Worm (Caenorhabditis elegans) whole organism, L1 larva: ENCODE data around the gene C14A4.7.
A peak's percentile ranks its signal among the peaks of the same experiment; 100 is the strongest.

Source experiments
- C04F5.9 ChIP-seq: sonication (generic microtip); optimal IDR thresholded peaks from 2 replicates; lab custom pipeline; 2016; ENCODE audit warnings: missing genetic modification characterization, missing compliant biosample characterization
- C16A3.4 ChIP-seq: fragments of 150-350 bp; optimal IDR thresholded peaks from 2 replicates; lab custom pipeline; 2014; ENCODE audit warnings: missing biosample characterization, missing genetic modification characterization
- Y116A8C.19 ChIP-seq: sonication (generic microtip); optimal IDR thresholded peaks from 2 replicates; lab custom pipeline; 2016; ENCODE audit warnings: missing compliant biosample characterization, missing genetic modification characterization, borderline replicate concordance
- alr-1 ChIP-seq: fragments of 200-800 bp; sonication (Bioruptor generic); optimal IDR thresholded peaks from 2 replicates; lab custom pipeline; 2018; ENCODE audit warnings: borderline replicate concordance, mild to moderate bottlenecking, missing genetic modification characterization, missing compliant biosample characterization
- ama-1 ChIP-seq: fragments of 150-350 bp; optimal IDR thresholded peaks from 2 replicates; lab custom pipeline; 2014
- blmp-1 ChIP-seq: fragments of 150-350 bp; optimal IDR thresholded peaks from 2 replicates; lab custom pipeline; 2014; ENCODE audit warnings: missing biosample characterization, missing genetic modification characterization
- ceh-63 ChIP-seq: fragments of 200-800 bp; sonication (Bioruptor generic); optimal IDR thresholded peaks from 2 replicates; lab custom pipeline; 2018; ENCODE audit warnings: mild to moderate bottlenecking, missing genetic modification characterization, missing compliant biosample characterization
- ceh-82 ChIP-seq, 3 experiments: fragments of 150-350 bp in 1 of 3; sonication (generic microtip) in 2 of 3; optimal IDR thresholded peaks; 2 replicates each; lab custom pipeline; 2014 to 2017; ENCODE audit warnings: missing biosample characterization in 3 of 3, missing genetic modification characterization in 3 of 3
- ceh-88 ChIP-seq: fragments of 200-800 bp; sonication (Bioruptor generic); IDR thresholded peaks from 2 replicates; pipeline ENCODE4 v1.3.6; 2022; ENCODE audit warnings: missing genetic modification characterization, missing compliant biosample characterization
- ceh-90 ChIP-seq: sonication (generic microtip); optimal IDR thresholded peaks from 2 replicates; lab custom pipeline; 2016; ENCODE audit warnings: missing genetic modification characterization, missing compliant biosample characterization
- efl-1 ChIP-seq, 4 experiments: fragments of 150-350 bp; optimal IDR thresholded peaks in 3 of 4; peaks in 1 of 4; 1 replicate in 1 of 4; 2 replicates in 3 of 4; lab custom pipeline; 2014; ENCODE audit warnings: missing biosample characterization in 2 of 4, missing genetic modification characterization in 2 of 4, missing genetic modification reagents in 2 of 4
- egl-27 ChIP-seq, 2 experiments: fragments of 150-350 bp in 1 of 2; sonication (generic microtip); optimal IDR thresholded peaks; 3 replicates each; lab custom pipeline; 2017 to 2018; ENCODE audit warnings: missing biosample characterization in 2 of 2, missing genetic modification characterization in 2 of 2, missing genetic modification reagents in 2 of 2
- elt-2 ChIP-seq: sonication (generic microtip); optimal IDR thresholded peaks from 2 replicates; lab custom pipeline; 2016; ENCODE audit warnings: missing genetic modification characterization, mild to moderate bottlenecking, inconsistent platforms, missing compliant biosample characterization, missing genetic modification reagents
- fkh-10 ChIP-seq: sonication (generic microtip); optimal IDR thresholded peaks from 2 replicates; lab custom pipeline; 2017; ENCODE audit warnings: missing biosample characterization, missing genetic modification reagents, missing genetic modification characterization
- fkh-4 ChIP-seq: sonication (generic microtip); optimal IDR thresholded peaks from 2 replicates; lab custom pipeline; 2016; ENCODE audit warnings: missing compliant biosample characterization, missing genetic modification characterization, borderline replicate concordance
- grh-1 ChIP-seq: fragments of 200-800 bp; sonication (Bioruptor generic); IDR thresholded peaks from 2 replicates; pipeline ENCODE4 v1.3.6; 2022; ENCODE audit warnings: missing genetic modification reagents, missing genetic modification characterization, missing compliant biosample characterization
- hpl-2 ChIP-seq: fragments of 150-350 bp; optimal IDR thresholded peaks from 2 replicates; lab custom pipeline; 2014; ENCODE audit warnings: missing biosample characterization, missing genetic modification reagents, missing genetic modification characterization
- isw-1 ChIP-seq: fragments of 200-800 bp; sonication (Bioruptor generic); IDR thresholded peaks from 2 replicates; pipeline ENCODE4 v1.3.6; 2022; ENCODE audit warnings: missing genetic modification characterization, missing compliant biosample characterization
- jun-1 ChIP-seq: fragments of 150-350 bp; optimal IDR thresholded peaks from 2 replicates; lab custom pipeline; 2014; ENCODE audit warnings: missing biosample characterization, missing genetic modification reagents, missing genetic modification characterization
- lin-14 ChIP-seq: fragments of 200-800 bp; sonication (Bioruptor generic); optimal IDR thresholded peaks from 2 replicates; lab custom pipeline; 2018; ENCODE audit warnings: mild to moderate bottlenecking, missing genetic modification characterization, moderate library complexity, missing compliant biosample characterization
- lin-15B ChIP-seq: fragments of 150-350 bp; sonication (generic microtip); optimal IDR thresholded peaks from 3 replicates; lab custom pipeline; 2014; ENCODE audit warnings: missing biosample characterization, missing genetic modification characterization
- mdl-1 ChIP-seq, 2 experiments: fragments of 150-350 bp; optimal IDR thresholded peaks; 2 replicates each; lab custom pipeline; 2014 to 2017; ENCODE audit warnings: missing biosample characterization in 2 of 2, missing genetic modification characterization in 2 of 2, inconsistent platforms in 1 of 2
- mef-2 ChIP-seq: fragments of 150-350 bp; optimal IDR thresholded peaks from 2 replicates; lab custom pipeline; 2014; ENCODE audit warnings: missing biosample characterization, missing genetic modification characterization
- nhr-19 ChIP-seq: fragments of 200-800 bp; sonication (Bioruptor generic); conservative IDR thresholded peaks from 2 replicates; pipeline ENCODE4 v1.3.6; 2022; ENCODE audit warnings: missing genetic modification characterization, missing compliant biosample characterization
- nhr-237 ChIP-seq: fragments of 150-350 bp; optimal IDR thresholded peaks from 2 replicates; lab custom pipeline; 2014; ENCODE audit warnings: missing biosample characterization, missing genetic modification characterization
- nhr-28 ChIP-seq: fragments of 150-350 bp; optimal IDR thresholded peaks from 2 replicates; lab custom pipeline; 2014; ENCODE audit warnings: missing biosample characterization, missing genetic modification characterization
- nhr-47 ChIP-seq: sonication (generic microtip); optimal IDR thresholded peaks from 2 replicates; lab custom pipeline; 2016; ENCODE audit warnings: mild to moderate bottlenecking, missing genetic modification characterization, moderate library complexity, missing compliant biosample characterization
- nhr-71 ChIP-seq: sonication (generic microtip); optimal IDR thresholded peaks from 2 replicates; lab custom pipeline; 2016; ENCODE audit warnings: mild to moderate bottlenecking, missing genetic modification characterization, moderate library complexity, missing compliant biosample characterization
- nhr-84 ChIP-seq: sonication (generic microtip); optimal IDR thresholded peaks from 2 replicates; lab custom pipeline; 2017; ENCODE audit warnings: missing biosample characterization, missing genetic modification characterization
- nhr-90 ChIP-seq: sonication (generic microtip); optimal IDR thresholded peaks from 2 replicates; lab custom pipeline; 2016; ENCODE audit warnings: mild to moderate bottlenecking, missing genetic modification characterization, missing compliant biosample characterization; ENCODE audit not compliant: poor library complexity
- pag-3 ChIP-seq: sonication (generic microtip); optimal IDR thresholded peaks from 2 replicates; lab custom pipeline; 2017; ENCODE audit warnings: missing genetic modification characterization, mild to moderate bottlenecking, missing compliant biosample characterization, antibody characterized with exemption, borderline replicate concordance; ENCODE audit not compliant: insufficient read depth
- pax-3 ChIP-seq: fragments of 200-800 bp; sonication (Bioruptor generic); optimal IDR thresholded peaks from 2 replicates; lab custom pipeline; 2018; ENCODE audit warnings: mild to moderate bottlenecking, missing genetic modification characterization, moderate library complexity, missing compliant biosample characterization
- pqm-1 ChIP-seq: sonication (generic microtip); optimal IDR thresholded peaks from 3 replicates; lab custom pipeline; 2017; ENCODE audit warnings: missing biosample characterization, missing genetic modification characterization
- snpc-4 ChIP-seq: fragments of 150-350 bp; optimal IDR thresholded peaks from 2 replicates; lab custom pipeline; 2014; ENCODE audit warnings: missing biosample characterization, missing genetic modification characterization
- snu-23 ChIP-seq: sonication (generic microtip); optimal IDR thresholded peaks from 2 replicates; lab custom pipeline; 2016; ENCODE audit warnings: missing genetic modification characterization, missing compliant biosample characterization
- sox-4 ChIP-seq: sonication (generic microtip); optimal IDR thresholded peaks from 2 replicates; lab custom pipeline; 2016; ENCODE audit warnings: missing genetic modification characterization, missing compliant biosample characterization
- sptf-1 ChIP-seq: fragments of 150-350 bp; optimal IDR thresholded peaks from 2 replicates; lab custom pipeline; 2014; ENCODE audit warnings: missing biosample characterization, missing genetic modification characterization
- sup-37 ChIP-seq: fragments of 200-800 bp; sonication (Bioruptor generic); optimal IDR thresholded peaks from 2 replicates; lab custom pipeline; 2018; ENCODE audit warnings: mild to moderate bottlenecking, missing genetic modification characterization, missing compliant biosample characterization
- swsn-7 ChIP-seq: sonication (generic microtip); optimal IDR thresholded peaks from 2 replicates; lab custom pipeline; 2016; ENCODE audit warnings: missing genetic modification characterization, missing compliant biosample characterization
- unc-130 ChIP-seq: fragments of 150-350 bp; optimal IDR thresholded peaks from 2 replicates; lab custom pipeline; 2017; ENCODE audit warnings: missing biosample characterization, missing genetic modification characterization, inconsistent platforms
- unc-86 ChIP-seq: sonication (generic microtip); optimal IDR thresholded peaks from 2 replicates; lab custom pipeline; 2016; ENCODE audit warnings: missing genetic modification characterization, missing compliant biosample characterization
- unc-98 ChIP-seq: fragments of 200-800 bp; sonication (Bioruptor generic); IDR thresholded peaks from 2 replicates; pipeline ENCODE4 v1.3.6; 2022; ENCODE audit warnings: missing genetic modification characterization, missing compliant biosample characterization
- vab-15 ChIP-seq: sonication (generic microtip); optimal IDR thresholded peaks from 2 replicates; lab custom pipeline; 2017; ENCODE audit warnings: missing genotype, mild to moderate bottlenecking, missing genetic modification characterization, missing compliant biosample characterization
- zag-1 ChIP-seq: fragments of 150-350 bp; optimal IDR thresholded peaks from 2 replicates; lab custom pipeline; 2014; ENCODE audit warnings: missing biosample characterization, missing genetic modification characterization
- ztf-11 ChIP-seq, 2 experiments: sonication (generic microtip); optimal IDR thresholded peaks; 2 replicates each; lab custom pipeline; 2016 to 2017; ENCODE audit warnings: missing genetic modification characterization in 2 of 2, missing biosample characterization in 1 of 2, missing compliant biosample characterization in 1 of 2
- ztf-4 ChIP-seq: fragments of 150-350 bp; optimal IDR thresholded peaks from 2 replicates; lab custom pipeline; 2014; ENCODE audit warnings: missing biosample characterization, missing genetic modification characterization

Gene C14A4.7

DNA sequence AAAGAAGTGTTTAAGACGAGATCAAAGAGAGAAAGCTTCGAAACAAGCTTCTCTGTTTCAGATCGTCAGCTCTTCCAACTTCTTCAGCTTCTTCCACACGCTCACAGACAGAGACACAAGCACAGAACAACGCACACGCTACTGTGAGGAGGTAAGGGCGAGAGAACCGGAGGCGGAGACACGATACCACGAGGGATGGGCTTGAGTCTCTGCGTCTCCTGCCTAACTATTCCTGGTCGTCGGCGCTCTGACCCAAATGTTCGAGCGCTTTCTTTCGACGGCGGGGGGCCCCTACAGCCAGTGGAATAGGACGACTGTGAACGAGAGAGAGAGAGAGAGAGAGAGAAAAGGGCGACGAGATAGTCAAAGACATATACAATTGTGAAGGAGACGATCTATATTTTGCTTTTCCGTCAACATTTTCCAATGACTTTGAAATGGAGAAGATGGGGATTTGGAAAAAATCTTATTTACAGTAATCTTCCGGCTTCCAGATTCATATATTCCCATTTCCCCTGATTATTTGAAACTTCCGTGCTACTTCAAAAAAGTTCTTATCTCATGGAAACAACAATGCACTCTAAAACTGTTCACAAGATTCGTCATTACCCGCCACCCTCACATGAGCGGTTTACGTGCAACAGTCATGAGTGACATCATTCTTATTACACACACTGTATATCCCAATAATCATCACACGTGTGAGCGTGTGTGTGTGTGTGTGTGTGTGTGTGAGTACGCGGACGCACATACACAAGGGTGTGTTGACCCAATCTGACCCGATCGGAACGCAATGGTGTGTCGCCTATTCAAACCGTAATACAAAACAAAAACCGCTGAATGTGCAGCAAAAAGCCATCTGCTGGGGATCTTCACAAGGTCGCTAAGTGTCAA lies 47.3 kb downstream of the C14A4.7 start (continued):
- TF ChIP-seq jun-1 (tag; lab: Kevin White, UChicago) = peak; percentile 89
- peak; percentile 85 to 95 for TF ChIP-seq mdl-1 (tag; optimal IDR thresholded peaks at IDR 0.05; lab: Kevin White, UChicago)
- peak; percentile 89 for TF ChIP-seq fkh-10 (GFP tag; lab: Kevin White, UChicago)
- TF ChIP-seq mef-2 (tag; lab: Kevin White, UChicago) = peak; percentile 45
- peak; percentile 5 for TF ChIP-seq sup-37 (GFP tag; lab: Kevin White, UChicago)
- no peak for TF ChIP-seq fkh-4
- no peak for TF ChIP-seq alr-1
- no peak for TF ChIP-seq ceh-90 (tag; lab: Kevin White, UChicago)
- peak; percentile 89 for TF ChIP-seq nhr-47 (tag; lab: Kevin White, UChicago)
- TF ChIP-seq Y116A8C.19 = no peak
- TF ChIP-seq pax-3 (tag; lab: Kevin White, UChicago) = peak; percentile 66
- TF ChIP-seq grh-1 (GFP tag; lab: Robert Waterston, UW) = peak; percentile 39
- TF ChIP-seq elt-2 (tag; lab: Kevin White, UChicago) = peak; percentile 47
- peak; percentile 22 for TF ChIP-seq unc-130 (tag; lab: Kevin White, UChicago)
- peak; percentile 59 for TF ChIP-seq snpc-4 (tag; lab: Kevin White, UChicago)
- TF ChIP-seq ama-1 = peak; percentile 97
- TF ChIP-seq zag-1 (tag; lab: Kevin White, UChicago) = no peak
- no peak for TF ChIP-seq hpl-2 (GFP tag; lab: Kevin White, UChicago)
- TF ChIP-seq unc-86 (tag; lab: Kevin White, UChicago) = peak; percentile 90
- TF ChIP-seq sptf-1 = no peak
- peak; percentile 87 for TF ChIP-seq ztf-4
- peak; percentile 44 for TF ChIP-seq lin-15B
- TF ChIP-seq pag-3 (tag; lab: Kevin White, UChicago) = no peak
- TF ChIP-seq sox-4 (tag; lab: Kevin White, UChicago) = peak; percentile 36
- TF ChIP-seq C16A3.4 (tag; lab: Kevin White, UChicago) = peak; percentile 85
- peak; percentile 85 to 95 (median 94) for TF ChIP-seq ceh-82 (tag; optimal IDR thresholded peaks at IDR 0.05; lab: Kevin White, UChicago)
- no peak for TF ChIP-seq nhr-28 (tag; lab: Kevin White, UChicago)
- peak; percentile 94 for TF ChIP-seq snu-23 (GFP tag; lab: Kevin White, UChicago)
- TF ChIP-seq nhr-237 (tag; lab: Kevin White, UChicago) = peak; percentile 48
- TF ChIP-seq nhr-19 (GFP tag; lab: Robert Waterston, UW) = peak; percentile 76
- peak; percentile 19 for TF ChIP-seq C04F5.9 (tag; lab: Kevin White, UChicago)
- TF ChIP-seq swsn-7 (tag; lab: Kevin White, UChicago) = peak; percentile 90
- TF ChIP-seq ceh-88 (GFP tag; lab: Robert Waterston, UW) = peak; percentile 64
- TF ChIP-seq efl-1 (optimal IDR thresholded peaks at IDR 0.05; lab: Kevin White, UChicago) = peak; percentile 71 to 82
- peak; percentile 44 to 92 for TF ChIP-seq efl-1 (GFP tag; optimal IDR thresholded peaks at IDR 0.05 in 1 of 2; lab: Kevin White, UChicago)
- TF ChIP-seq, all 84 proteins: peak for 57

DNA sequence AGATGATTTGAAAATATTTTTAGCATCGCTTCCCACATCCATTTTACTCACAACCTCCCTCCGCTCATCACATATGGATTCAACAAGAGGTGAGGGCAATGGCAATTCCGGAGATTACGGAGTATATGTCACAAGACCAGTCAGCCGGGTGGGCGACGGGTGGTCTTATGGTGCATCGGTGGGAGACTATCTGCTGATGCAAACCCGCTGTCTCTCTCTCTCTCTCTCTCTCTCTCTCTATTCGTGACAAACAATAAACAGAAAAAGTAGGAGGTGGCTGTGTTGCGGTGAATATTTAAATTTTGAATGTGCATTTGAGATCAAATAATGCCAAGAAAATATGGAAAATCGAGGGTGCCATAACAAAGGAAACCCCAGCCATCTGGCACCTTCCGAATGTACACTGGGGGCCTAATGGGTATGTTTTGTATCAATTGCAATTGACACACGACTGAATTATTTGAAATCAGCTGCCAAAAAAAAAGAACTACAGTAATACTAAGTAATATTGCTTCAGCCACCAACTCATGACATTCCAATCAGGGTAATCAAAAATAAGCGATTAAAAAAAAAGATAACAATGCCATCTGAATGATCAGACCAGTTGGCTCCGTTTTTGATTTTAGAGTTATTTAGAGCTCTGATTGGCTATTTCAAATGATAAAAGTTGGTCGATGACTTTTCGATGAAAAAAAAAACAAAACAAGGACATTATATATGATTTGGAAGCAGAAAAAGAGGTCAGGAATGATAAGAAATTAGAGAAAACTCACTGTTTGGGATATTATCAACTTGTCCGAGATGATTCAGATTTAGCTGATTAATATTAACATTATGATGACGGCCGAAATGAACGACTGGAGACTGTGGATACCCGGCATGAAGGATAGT lies 48.3 kb downstream of the C14A4.7 start:
- TF ChIP-seq vab-15 (tag; lab: Kevin White, UChicago) = no peak
- TF ChIP-seq ztf-11 (tag; optimal IDR thresholded peaks at IDR 0.05; lab: Kevin White, UChicago) = peak in 1 of 2 experiments; percentile 35
- TF ChIP-seq unc-86 (tag; lab: Kevin White, UChicago) = peak; percentile 60
- TF ChIP-seq lin-14 (GFP tag; lab: Kevin White, UChicago) = peak; percentile 63
- TF ChIP-seq zag-1 (tag; lab: Kevin White, UChicago) = no peak
- peak; percentile 60 for TF ChIP-seq nhr-71 (tag; lab: Kevin White, UChicago)
- TF ChIP-seq sup-37 (GFP tag; lab: Kevin White, UChicago) = no peak
- TF ChIP-seq mef-2 (tag; lab: Kevin White, UChicago) = peak; percentile 18
- peak; percentile 27 for TF ChIP-seq nhr-90 (tag; lab: Kevin White, UChicago)
- no peak for TF ChIP-seq unc-98 (GFP tag; lab: Robert Waterston, UW)
- TF ChIP-seq egl-27 (tag; optimal IDR thresholded peaks at IDR 0.05; lab: Kevin White, UChicago) = no peak
- no peak for TF ChIP-seq pag-3 (tag; lab: Kevin White, UChicago)
- TF ChIP-seq isw-1 (GFP tag; lab: Robert Waterston, UW) = no peak
- peak in 1 of 2 experiments; percentile 28 for TF ChIP-seq mdl-1 (tag; optimal IDR thresholded peaks at IDR 0.05; lab: Kevin White, UChicago)
- no peak for TF ChIP-seq nhr-84 (tag; lab: Kevin White, UChicago)
- TF ChIP-seq ztf-4 = peak; percentile 31
- TF ChIP-seq blmp-1 (tag; lab: Kevin White, UChicago) = peak; percentile 26
- no peak for TF ChIP-seq pqm-1
- TF ChIP-seq ceh-63 = no peak
- no peak for TF ChIP-seq sptf-1
